Fruit fly (Drosophila melanogaster): ENCODE results near the gene CG44098.

DNA sequence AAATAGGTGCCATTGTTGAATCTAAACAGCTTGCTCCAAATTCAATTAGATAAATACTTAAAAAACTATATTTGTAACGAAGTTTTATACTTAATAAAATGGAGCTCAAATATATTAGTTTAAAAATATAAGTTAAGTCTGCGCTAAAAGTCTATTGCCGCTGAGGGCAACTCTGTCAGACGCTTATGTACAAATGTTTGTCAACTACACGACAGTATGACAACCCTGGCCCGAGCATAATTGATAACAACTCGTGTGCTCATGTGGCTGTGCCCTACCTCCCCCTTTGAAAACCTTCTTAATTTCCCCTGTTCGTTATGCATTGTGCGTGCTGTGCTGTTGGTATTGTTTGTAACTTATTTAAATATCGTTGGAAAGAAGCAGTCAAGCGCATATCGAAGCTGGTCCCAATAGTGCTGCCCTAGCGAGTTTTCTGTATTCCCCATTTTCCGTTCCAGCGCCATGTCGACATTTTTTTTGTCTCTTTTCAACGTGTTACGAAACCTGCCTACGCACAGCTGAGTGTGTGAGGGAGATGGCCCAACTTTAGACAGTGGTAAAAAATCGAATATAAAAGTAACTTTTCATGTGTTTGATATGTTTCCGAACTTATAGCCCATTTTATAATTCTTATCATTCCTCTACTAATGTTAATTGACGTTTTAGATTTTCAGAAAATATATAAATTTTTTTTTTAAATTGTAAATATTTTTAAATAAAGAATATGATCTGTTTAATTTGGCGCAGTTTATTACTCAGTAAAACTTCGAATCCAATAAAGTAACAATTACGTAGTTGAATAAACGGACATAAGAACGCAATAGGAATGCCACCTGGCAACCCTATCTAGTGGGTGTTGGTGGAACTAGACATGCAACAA lies 32.1 kb upstream of the CG44098 start:
- TF ChIP-seq Asciz (GFP tag; optimal IDR thresholded peaks at IDR 0.05) (peak; percentile 44), CG2129 (GFP tag; IDR thresholded peaks at IDR 0.05; ENCODE audit: partially characterized antibody) (no peak)
